Fruit fly (Drosophila melanogaster): ENCODE data around the gene CG33664.

CG33664 gene

DNA sequence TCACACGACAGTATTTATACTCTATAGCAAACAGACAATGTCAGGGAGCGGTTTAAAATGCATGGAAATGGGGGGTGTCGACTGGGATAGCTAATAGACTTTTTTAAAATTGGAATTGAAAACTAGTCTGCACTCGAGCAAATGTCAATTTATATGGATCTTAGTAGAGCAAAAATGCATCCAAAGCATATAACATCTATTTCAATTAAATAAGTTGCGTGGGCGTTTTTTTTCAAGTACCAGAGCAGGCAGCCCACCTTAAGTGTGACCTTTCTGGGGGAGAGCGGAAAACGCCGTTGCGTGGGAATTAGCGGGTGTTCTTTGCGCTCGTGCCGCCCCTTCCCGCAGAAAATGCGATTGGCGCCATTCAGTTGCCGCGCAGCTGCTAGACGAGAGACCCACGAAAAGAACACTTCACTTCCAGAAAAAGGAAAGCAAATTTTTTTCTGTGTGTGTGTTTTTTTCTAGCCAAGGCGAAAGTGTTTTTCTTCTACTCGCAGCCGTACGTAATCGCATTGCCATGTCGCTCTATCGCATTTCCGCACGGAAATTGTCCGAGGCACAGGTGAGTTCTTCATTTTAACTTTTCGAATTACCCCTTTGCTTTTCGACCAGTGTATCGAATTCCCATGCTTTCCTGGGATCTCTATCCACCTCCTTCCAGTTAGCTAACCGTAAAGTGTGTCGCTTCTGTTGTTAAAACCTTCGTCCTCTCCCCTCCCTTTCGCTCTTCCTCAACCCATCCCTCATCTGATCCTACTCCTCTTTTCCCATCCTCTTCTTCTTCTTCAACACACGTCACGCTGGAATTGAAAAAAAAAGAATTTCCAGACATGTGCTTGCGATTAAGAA, 31.9 kb upstream of the CG33664 start:
- TF ChIP-seq CG8478 (optimal IDR thresholded peaks at IDR 0.05): no peak
- TF ChIP-seq CTCF (optimal IDR thresholded peaks at IDR 0.05): no peak

DNA sequence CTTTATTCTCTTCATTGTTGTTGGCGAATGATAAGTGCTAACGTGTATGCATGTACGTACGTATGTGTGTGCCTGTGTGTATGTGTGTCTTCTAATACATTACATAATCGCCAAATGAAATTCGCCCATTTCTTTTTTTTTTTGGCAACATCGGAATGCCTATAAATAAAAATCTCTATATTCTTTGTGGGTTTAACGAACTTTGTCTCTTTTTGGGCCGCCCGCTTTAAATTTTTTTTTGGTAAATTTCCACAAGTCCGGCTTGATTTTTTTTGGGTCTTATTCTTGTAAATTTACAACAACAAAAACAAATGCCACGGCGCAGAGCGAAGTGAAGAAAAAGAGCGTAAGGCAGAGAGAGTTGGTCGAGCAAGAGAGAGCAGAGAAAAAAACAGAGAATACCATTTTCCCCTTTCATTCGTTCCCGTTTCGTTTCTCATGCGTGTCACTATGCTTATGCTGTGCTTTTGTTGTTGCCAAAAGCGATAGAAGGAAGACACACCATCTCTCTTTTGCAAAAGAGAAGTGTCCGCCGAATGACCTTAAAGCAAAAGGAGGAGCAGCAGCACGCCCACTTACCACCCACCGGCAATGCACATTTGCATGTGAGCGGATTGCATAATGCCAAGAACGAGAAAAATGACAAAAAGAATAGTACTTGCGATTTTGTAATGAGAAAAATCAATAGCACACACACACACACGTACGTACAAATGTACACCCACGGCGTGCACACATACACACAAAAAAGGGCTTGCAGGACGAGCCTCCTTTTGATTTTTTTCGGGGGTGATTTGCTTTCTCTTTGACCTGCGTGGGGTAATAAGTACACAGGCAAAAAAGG, 31.0 kb upstream of the CG33664 start:
- TF ChIP-seq CG8478 (optimal IDR thresholded peaks at IDR 0.05) (no peak), CTCF (optimal IDR thresholded peaks at IDR 0.05) (no peak)

DNA sequence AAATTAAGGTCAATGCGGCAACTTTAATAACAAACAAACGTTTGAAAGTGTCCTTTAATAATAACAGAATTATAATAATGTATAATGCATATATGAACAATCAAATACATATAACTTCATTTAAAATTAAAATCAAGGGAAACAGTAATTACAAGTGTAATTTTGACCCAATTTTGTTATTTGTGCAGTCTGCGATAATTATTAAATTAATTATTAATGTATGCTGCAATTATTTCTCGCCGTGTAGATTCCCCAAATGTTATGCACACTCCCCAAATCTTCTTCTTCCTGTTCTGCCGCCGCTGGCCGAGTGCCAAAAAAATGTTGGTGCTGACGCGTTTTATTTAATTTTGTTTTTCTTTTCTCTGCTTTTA, 30.4 kb upstream of the CG33664 start:
- no peak for TF ChIP-seq CTCF (optimal IDR thresholded peaks at IDR 0.05)
- TF ChIP-seq CG8478 (optimal IDR thresholded peaks at IDR 0.05): no peak

DNA sequence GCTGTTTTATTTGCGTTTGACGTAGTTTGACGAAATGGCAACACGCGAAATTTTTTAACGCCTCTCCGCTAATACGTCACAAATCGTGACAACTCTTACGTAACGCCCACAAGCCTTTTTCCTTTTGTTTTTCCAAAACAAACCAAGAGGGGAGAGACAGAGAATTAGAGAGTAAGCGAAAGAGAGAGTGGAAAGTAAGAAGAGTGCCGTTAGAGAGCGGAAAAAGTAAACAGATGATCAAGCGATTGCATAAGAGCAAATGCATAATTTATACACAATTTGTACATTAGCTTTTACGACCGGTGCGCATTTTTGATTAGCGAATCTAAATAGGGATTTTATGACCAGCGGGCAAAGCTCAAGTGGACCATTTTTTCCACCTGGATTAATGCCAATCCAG, 29.9 kb upstream of the CG33664 start:
- TF ChIP-seq CTCF (optimal IDR thresholded peaks at IDR 0.05) (no peak), CG8478 (optimal IDR thresholded peaks at IDR 0.05) (no peak)

DNA sequence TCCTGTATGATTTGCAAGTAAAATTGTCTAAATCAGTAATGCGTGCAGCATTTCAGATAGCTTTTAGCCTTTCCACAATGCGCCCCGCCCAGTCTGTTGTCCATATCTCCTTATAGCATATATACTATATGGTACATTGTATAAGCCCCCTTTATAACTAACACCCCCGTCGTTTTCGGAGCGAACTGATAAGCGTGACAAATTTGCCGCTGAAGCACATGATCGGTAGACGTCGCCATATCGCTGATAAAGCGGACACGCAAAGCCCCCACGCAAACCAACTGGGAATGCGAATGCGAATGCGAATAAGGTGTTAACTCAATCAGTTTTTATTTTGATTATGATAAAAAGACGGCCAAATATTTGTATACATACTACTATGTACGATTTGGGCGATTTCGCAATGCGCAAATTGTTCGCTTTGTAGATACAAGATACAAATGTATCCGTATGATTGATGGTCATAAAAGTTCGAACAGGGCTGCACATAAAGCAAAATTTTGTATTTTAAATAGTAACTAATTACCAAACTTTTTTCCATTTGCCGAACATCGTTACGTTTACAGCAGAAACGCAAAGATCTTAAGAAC, 28.8 kb upstream of the CG33664 start:
- TF ChIP-seq CG8478 (optimal IDR thresholded peaks at IDR 0.05): no peak
- TF ChIP-seq CTCF (optimal IDR thresholded peaks at IDR 0.05): no peak

DNA sequence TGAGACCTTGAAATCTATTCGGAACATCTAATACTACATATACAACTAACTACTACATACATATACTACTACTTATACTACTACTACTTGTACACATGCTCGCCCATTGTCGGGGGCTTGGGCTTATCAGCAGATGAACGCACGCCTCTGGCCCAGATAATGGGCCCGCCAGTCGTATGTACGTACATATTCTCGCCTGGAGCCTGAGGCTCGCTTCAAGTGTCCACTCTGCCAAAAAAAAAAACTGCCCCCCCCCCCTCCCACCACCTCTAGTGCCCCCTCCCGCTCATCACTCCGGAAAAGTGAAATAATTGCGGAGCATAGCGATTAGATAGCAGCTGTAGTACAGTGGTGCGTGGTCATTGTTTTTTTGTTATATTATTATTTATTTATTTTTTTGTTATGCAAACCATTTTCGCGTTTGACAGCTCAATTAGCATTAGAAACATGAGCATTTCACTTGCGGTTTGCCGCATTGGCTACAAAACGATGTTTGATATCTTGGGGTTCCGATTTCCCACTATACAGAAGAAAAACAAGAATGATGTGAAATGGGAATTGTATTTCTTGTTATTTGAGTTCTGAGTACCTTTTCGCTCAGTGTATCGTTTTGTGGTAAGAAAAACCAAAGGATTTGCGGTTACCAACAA, 27.1 kb upstream of the CG33664 start:
- TF ChIP-seq CTCF (optimal IDR thresholded peaks at IDR 0.05): no peak
- no peak for TF ChIP-seq CG8478 (optimal IDR thresholded peaks at IDR 0.05)

DNA sequence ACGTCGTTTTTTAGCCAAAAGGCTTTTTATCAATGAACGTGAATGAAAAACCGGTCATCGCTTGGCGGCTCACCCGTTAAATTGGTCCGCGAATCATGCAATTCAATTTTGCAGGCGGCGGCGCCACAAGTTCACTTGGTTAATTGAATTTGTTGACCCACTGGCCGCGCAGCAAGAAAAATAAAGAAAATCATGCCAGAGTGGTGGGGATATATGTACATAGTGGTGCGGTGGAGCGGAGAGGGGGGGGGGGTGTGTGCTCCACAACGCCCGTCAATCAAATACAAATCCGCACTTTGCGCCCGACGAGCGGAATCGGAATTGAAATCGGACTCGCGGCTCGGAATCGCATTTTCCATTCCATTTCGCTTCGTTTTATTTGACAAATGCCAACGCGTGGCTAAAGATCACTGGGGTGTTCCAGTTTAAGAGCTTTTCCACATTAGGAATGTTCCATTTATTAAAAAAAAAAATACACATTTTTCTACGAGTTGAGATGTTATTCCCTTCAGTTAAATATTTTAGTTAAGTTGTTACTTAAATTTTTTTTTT, 26.5 kb upstream of the CG33664 start:
- TF ChIP-seq CG8478 (optimal IDR thresholded peaks at IDR 0.05) (no peak), CTCF (optimal IDR thresholded peaks at IDR 0.05) (no peak)

DNA sequence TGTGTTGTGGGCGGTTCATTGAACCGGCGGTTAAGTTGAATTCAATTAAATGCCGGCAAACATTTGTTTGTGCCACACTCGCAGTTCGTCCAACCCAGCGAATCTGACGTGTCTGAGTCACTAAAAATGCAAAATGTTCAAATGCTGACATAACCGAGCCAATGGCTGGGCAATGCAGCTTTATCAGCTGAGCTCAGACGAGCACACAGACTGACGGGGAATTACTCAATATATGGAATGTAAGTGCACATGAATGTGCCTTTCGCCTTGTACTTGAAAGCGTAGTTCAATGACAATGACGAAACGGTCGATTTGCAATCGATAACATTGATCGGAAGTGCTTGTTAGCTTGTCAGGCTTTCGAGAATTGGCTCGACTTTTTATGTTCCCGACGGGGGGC, 25.8 kb upstream of the CG33664 start:
- no peak for TF ChIP-seq CG8478 (optimal IDR thresholded peaks at IDR 0.05)
- no peak for TF ChIP-seq CTCF (optimal IDR thresholded peaks at IDR 0.05)

DNA sequence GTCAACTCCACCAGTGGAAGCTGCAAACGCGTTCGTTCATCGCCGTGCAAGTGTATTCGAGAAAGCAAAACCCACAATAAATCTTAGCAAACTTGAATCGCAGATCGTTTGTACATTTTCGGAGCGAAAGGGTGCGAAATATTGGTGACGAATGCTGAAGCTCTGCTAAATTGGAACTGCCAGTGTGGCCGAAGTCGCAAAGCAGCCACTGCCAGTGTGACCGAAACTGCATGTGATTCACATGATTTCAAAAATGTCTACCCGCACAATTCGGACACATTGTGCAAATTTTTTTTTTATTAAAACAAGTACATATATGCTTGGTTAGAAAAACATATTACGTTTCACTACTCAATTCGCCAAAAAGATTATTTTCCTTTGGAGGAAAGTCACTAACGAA, 22.8 kb upstream of the CG33664 start:
- no peak for TF ChIP-seq CTCF (optimal IDR thresholded peaks at IDR 0.05)

DNA sequence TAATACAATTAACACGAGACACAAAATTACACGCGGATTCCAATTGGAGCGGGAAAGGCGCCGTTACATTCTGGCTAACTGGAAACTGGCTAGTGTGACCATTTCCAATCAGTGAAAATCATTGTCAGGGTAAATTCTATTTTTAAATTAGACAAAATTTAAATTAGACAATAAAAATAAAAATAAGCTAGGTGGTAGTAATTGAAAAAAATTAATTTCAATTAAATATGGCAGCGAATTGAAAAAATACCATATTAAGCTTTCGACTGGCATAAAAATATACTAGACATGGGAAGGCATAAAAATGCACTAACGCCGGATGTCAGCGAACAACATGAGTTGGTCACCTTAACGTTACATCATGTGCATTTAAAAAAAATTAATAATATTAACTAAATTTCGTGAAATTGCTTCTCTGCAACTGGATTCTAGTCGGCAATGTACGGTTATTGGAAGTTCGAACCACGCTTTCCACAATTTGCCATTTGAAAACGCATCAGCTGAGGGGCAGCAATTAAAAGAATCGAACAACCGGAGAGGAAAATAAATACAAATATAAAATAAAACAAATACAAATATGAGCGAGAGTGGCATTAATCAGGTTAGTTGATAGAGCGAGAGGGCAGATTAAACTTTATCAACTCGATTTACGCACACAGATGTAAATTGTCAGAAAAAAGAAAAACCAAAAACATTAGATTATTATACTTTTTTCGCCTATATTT, 18.2 kb upstream of the CG33664 start, which contains the start of the genes swa and Marf:
TSS of gene swa (minus strand) at position 77 of the 725 bp plus-strand sequence.
TSS of gene Marf (plus strand) at position 318 of the 725 bp plus-strand sequence.
- no peak for TF ChIP-seq CTCF (optimal IDR thresholded peaks at IDR 0.05)

DNA sequence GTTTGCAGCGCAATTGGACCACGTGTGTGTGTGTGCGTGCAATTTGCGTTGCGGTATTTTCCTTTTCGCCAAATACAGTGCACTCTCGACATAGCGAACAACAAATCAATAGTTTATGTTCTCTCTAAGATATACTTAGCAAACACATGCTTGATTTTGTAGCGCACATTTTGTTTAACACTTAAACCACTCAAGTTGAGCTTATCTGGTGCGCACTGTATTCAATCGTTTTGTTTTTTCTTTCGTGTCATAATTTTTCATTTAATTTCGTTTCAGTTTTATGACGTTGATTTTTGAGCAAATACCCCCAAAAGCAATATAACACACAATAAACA, 17.7 kb upstream of the CG33664 start:
- TF ChIP-seq CG8478 (optimal IDR thresholded peaks at IDR 0.05) (no peak), CTCF (optimal IDR thresholded peaks at IDR 0.05) (no peak)

DNA sequence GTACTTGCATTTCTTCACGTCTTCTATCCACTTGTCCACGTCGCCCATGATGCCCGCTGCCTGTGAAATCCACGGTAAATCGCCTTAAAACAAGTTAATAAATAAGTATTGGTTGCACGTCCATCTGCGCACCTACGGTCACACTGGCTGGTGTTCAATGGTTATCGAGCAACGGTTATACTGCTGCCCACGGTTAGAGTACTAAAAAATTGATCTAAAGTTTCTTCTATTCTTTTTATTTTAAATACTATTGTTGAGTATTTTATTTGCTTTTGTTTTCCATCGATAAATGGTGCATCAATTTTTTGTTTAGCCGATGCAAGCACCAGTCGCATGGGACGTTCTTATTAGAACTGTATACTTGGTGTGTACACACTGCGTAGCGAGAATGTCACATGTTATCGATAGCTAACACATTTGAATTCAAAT, 11.2 kb upstream of the CG33664 start, which contains the start of gene PpV:
TSS of gene PpV (minus strand) at position 147 of the 429 bp plus-strand sequence.
- TF ChIP-seq CTCF (optimal IDR thresholded peaks at IDR 0.05) (peak in 1 of 2 experiments; percentile 23), CG8478 (optimal IDR thresholded peaks at IDR 0.05) (no peak)

DNA sequence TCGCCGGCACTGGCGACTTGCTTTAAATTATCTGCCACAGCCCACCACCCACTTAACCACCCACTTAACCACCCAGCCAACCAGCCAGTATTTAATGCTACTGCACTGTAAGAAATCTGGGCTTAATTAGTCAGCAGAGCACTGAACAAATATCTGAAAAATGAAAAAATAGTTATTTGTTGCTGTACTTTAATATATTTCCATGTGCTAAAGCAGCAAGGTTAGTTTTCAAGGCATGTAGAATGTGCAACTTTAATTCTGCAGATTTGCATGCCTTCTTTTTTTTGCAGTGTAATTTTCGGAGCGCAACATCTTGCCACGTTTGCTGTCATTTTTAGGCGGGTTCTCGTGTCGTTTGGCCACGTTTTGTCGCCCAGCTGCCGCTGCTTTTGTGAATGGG, 8.4 kb upstream of the CG33664 start:
- TF ChIP-seq CTCF (optimal IDR thresholded peaks at IDR 0.05) (no peak), CG8478 (optimal IDR thresholded peaks at IDR 0.05) (no peak)

DNA sequence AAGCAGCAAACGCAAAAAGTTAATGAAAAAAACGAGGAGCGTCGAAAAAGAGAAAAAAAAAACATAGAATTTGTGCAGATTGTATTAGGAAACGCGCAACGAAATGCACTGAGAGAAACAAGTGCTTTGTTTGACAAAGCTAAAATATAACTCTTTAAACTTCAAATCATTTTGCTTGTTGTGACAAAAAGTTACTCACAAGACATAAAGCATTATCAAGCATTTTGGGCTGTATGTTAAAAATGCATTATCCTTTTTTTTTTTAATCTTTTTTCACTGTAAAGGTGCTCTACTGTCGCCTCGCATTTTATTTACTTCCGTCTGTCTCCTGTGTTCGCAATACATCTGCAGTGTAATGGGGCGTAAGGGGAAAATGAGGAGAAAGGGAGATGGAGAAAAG, 7.3 kb upstream of the CG33664 start:
- TF ChIP-seq CTCF (optimal IDR thresholded peaks at IDR 0.05) (no peak), CG8478 (optimal IDR thresholded peaks at IDR 0.05) (no peak)
